Fruit fly (Drosophila melanogaster): ENCODE results near the gene Nep6.
A peak's percentile ranks its signal among the peaks of the same experiment; 100 is the strongest.

Gene Nep6

dm6 chrX:12755600-12756373, 45.7 kb upstream of the Nep6 start (continued):
- peak; percentile 79 for TF ChIP-seq eg (GFP tag; IDR thresholded peaks at IDR 0.05)
- TF ChIP-seq CG31627 (GFP tag; optimal IDR thresholded peaks at IDR 0.05): peak; percentile 88
- TF ChIP-seq Sox102F (GFP tag; optimal IDR thresholded peaks at IDR 0.05): peak; percentile 75
- no peak for TF ChIP-seq svp (GFP tag)
- TF ChIP-seq Gug (GFP tag; IDR thresholded peaks at IDR 0.05): peak; percentile 51
- TF ChIP-seq fd85E (GFP tag; optimal IDR thresholded peaks at IDR 0.05): no peak
- peak; percentile 77 for TF ChIP-seq CG6276 (GFP tag; optimal IDR thresholded peaks at IDR 0.05)
- peak; percentile 79 for TF ChIP-seq cyc (GFP tag; optimal IDR thresholded peaks at IDR 0.05)
- no peak for TF ChIP-seq vri (GFP tag; optimal IDR thresholded peaks at IDR 0.05)
- no peak for TF ChIP-seq CG9139 (GFP tag; optimal IDR thresholded peaks at IDR 0.05)
- peak; percentile 80 for TF ChIP-seq CG11294 (GFP tag; IDR thresholded peaks at IDR 0.05)
- TF ChIP-seq topi (GFP tag; optimal IDR thresholded peaks at IDR 0.05): peak; percentile 82
- peak; percentile 77 for TF ChIP-seq CG3919 (GFP tag; optimal IDR thresholded peaks at IDR 0.05)
- TF ChIP-seq Met (GFP tag; optimal IDR thresholded peaks at IDR 0.05): peak; percentile 74
- peak; percentile 68 for TF ChIP-seq CG16779 (tag; optimal IDR thresholded peaks at IDR 0.05)
- no peak for TF ChIP-seq CG6808 (GFP tag; optimal IDR thresholded peaks at IDR 0.05)
- peak; percentile 81 for TF ChIP-seq lz (GFP tag; optimal IDR thresholded peaks at IDR 0.05)

DNA sequence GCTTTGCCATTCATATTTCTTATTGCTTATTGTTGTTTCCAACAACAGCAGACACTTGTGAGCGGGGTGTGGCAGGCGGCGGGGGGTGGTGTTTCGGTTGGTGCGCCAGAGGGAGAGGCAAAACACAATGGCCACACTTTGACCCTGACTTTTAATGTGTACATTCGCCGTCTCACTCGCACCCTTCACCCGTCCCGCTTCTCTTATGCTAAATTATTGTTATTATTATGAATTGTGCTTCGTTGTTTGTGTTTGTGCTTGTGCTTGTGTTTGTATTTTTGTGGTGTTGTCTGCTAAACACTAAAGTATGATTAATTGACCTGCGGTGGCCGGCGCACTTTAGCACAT, 45.1 kb upstream of the Nep6 start:
- TF ChIP-seq svp (GFP tag) (peak; percentile 93), fkh (GFP tag; optimal IDR thresholded peaks at IDR 0.05) (peak; percentile 89), dsx (GFP tag; optimal IDR thresholded peaks at IDR 0.05; ENCODE audit: poor library complexity, severe bottlenecking) (peak; percentile 39), CG16779 (tag; optimal IDR thresholded peaks at IDR 0.05) (no peak), salr (GFP tag; optimal IDR thresholded peaks at IDR 0.05) (peak in 1 of 2 experiments; percentile 36), CG6163 (GFP tag; IDR thresholded peaks at IDR 0.05) (peak; percentile 36; the same call in 1 of the 3 replicates), CG6808 (GFP tag; optimal IDR thresholded peaks at IDR 0.05) (peak; percentile 10), acj6 (GFP tag; optimal IDR thresholded peaks at IDR 0.05) (no peak)

DNA sequence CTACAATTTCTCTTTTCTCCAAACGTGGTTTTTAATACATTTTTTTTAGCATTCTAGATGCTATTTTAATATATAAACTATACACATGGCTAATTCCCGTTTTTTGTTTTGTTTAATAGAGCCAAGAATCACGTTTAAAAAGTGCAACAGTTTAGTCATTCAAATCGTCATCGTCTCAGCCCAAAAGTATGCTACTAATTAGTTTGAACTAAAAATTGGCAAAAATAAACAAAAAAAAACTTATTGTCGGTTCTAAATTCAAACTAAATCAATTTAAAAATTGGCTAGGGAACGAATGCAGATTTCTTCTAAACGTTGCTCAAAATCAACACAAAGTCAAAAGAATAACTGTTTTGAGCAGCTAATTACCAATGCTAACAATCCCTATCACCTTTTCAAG, 44.4 kb upstream of the Nep6 start:
- no peak for TF ChIP-seq Ets21C (GFP tag; optimal IDR thresholded peaks at IDR 0.05)
- TF ChIP-seq CG6276 (GFP tag; optimal IDR thresholded peaks at IDR 0.05): peak; percentile 14
- TF ChIP-seq CG34406 (GFP tag; optimal IDR thresholded peaks at IDR 0.05): no peak
- no peak for TF ChIP-seq spab (GFP tag; optimal IDR thresholded peaks at IDR 0.05)
- peak; percentile 32; the same call in 2 of the 3 replicates for TF ChIP-seq eg (GFP tag; IDR thresholded peaks at IDR 0.05)
- TF ChIP-seq CG8119 (GFP tag; IDR thresholded peaks at IDR 0.05): peak; percentile 32; the same call in 2 of the 3 replicates
- no peak for TF ChIP-seq CG7368 (GFP tag; optimal IDR thresholded peaks at IDR 0.05)
- TF ChIP-seq CG32006 (GFP tag; optimal IDR thresholded peaks at IDR 0.05): no peak
- TF ChIP-seq CG15336 (GFP tag; IDR thresholded peaks at IDR 0.05): peak; percentile 30; the same call in 1 of the 2 replicates
- TF ChIP-seq net (GFP tag; optimal IDR thresholded peaks at IDR 0.05): no peak
- TF ChIP-seq CG8632 (GFP tag; optimal IDR thresholded peaks at IDR 0.05): no peak
- TF ChIP-seq CG6163 (GFP tag; IDR thresholded peaks at IDR 0.05): peak; percentile 30; the same call in 2 of the 3 replicates
- no peak for TF ChIP-seq Met (GFP tag; optimal IDR thresholded peaks at IDR 0.05)
- no peak for TF ChIP-seq fd59A (GFP tag; optimal IDR thresholded peaks at IDR 0.05)
- no peak for TF ChIP-seq CG8319 (GFP tag; optimal IDR thresholded peaks at IDR 0.05)
- TF ChIP-seq dsx (GFP tag; optimal IDR thresholded peaks at IDR 0.05; ENCODE audit: poor library complexity, severe bottlenecking): peak; percentile 59

dm6 chrX:12759162-12759561, 42.3 kb upstream of the Nep6 start:
- TF ChIP-seq acj6 (GFP tag; optimal IDR thresholded peaks at IDR 0.05) (no peak), CG15336 (GFP tag; IDR thresholded peaks at IDR 0.05) (no peak), svp (GFP tag) (peak; percentile 96)

All from whole organism, prepupa.